Worm (Caenorhabditis elegans) whole organism, midembryonic: ENCODE measurements around the gene gem-1.

Source experiments
- T22C8.4 ChIP-seq: fragments of 200-800 bp; sonication (Bioruptor generic); IDR thresholded peaks from 2 replicates; pipeline ENCODE4 v1.3.6; 2022; ENCODE audit warnings: missing genetic modification characterization, missing compliant biosample characterization
- cog-1 ChIP-seq: sonication (generic microtip); optimal IDR thresholded peaks from 2 replicates; lab custom pipeline; 2016; ENCODE audit warnings: missing genetic modification characterization, missing compliant biosample characterization
- flt-1 ChIP-seq: fragments of 200-800 bp; sonication (Bioruptor generic); IDR thresholded peaks from 2 replicates; pipeline ENCODE4 v1.3.6; 2022; ENCODE audit warnings: missing genetic modification characterization, missing compliant biosample characterization
- klf-2 ChIP-seq: fragments of 200-800 bp; sonication (Bioruptor generic); conservative IDR thresholded peaks from 2 replicates; pipeline ENCODE4 v1.3.6; 2022; ENCODE audit warnings: missing genetic modification reagents, missing genetic modification characterization, missing compliant biosample characterization
- med-1 ChIP-seq: sonication (generic microtip); optimal IDR thresholded peaks from 2 replicates; lab custom pipeline; 2017; ENCODE audit warnings: missing genetic modification characterization, mild to moderate bottlenecking, missing compliant biosample characterization, antibody characterized with exemption, missing genetic modification reagents; ENCODE audit not compliant: insufficient read depth
- ref-1 ChIP-seq: fragments of 200-800 bp; sonication (Bioruptor generic); conservative IDR thresholded peaks from 2 replicates; pipeline ENCODE4 v1.3.6; 2022; ENCODE audit warnings: missing genetic modification reagents, missing genetic modification characterization, missing compliant biosample characterization
- tab-1 ChIP-seq: fragments of 200-800 bp; sonication (Bioruptor generic); IDR thresholded peaks from 2 replicates; pipeline ENCODE4 v1.3.6; 2022; ENCODE audit warnings: missing genetic modification characterization, missing compliant biosample characterization
- ztf-23 ChIP-seq: fragments of 200-800 bp; sonication (Bioruptor generic); IDR thresholded peaks from 2 replicates; pipeline ENCODE4 v1.3.6; 2022; ENCODE audit warnings: missing genetic modification reagents, missing genetic modification characterization, missing compliant biosample characterization
- ztf-29 ChIP-seq: fragments of 200-800 bp; sonication (Bioruptor generic); IDR thresholded peaks from 2 replicates; pipeline ENCODE4 v1.3.6; 2022; ENCODE audit warnings: missing genetic modification reagents, missing genetic modification characterization, missing compliant biosample characterization

gem-1 gene

ce11 chrX:13357673-13358072, 19.1 kb downstream of the gem-1 start:
- TF ChIP-seq flt-1 (GFP tag; lab: Robert Waterston, UW): no peak
- no peak for TF ChIP-seq tab-1 (GFP tag; lab: Robert Waterston, UW)
- no peak for TF ChIP-seq T22C8.4 (GFP tag; lab: Robert Waterston, UW)

- TF ChIP-seq cog-1 (tag; lab: Kevin White, UChicago): no peak
- TF ChIP-seq ztf-23 (GFP tag; lab: Robert Waterston, UW): no peak
- no peak for TF ChIP-seq med-1
- no peak for TF ChIP-seq ref-1
- no peak for TF ChIP-seq ztf-29 (GFP tag; lab: Robert Waterston, UW)
- no peak for TF ChIP-seq klf-2
- no peak for TF ChIP-seq tab-1 (GFP tag; lab: Robert Waterston, UW)
- TF ChIP-seq flt-1 (GFP tag; lab: Robert Waterston, UW): no peak
- no peak for TF ChIP-seq T22C8.4 (GFP tag; lab: Robert Waterston, UW)
Observed at ce11 chrX:13356469-13356868, 20.3 kb downstream of the gem-1 start.

DNA sequence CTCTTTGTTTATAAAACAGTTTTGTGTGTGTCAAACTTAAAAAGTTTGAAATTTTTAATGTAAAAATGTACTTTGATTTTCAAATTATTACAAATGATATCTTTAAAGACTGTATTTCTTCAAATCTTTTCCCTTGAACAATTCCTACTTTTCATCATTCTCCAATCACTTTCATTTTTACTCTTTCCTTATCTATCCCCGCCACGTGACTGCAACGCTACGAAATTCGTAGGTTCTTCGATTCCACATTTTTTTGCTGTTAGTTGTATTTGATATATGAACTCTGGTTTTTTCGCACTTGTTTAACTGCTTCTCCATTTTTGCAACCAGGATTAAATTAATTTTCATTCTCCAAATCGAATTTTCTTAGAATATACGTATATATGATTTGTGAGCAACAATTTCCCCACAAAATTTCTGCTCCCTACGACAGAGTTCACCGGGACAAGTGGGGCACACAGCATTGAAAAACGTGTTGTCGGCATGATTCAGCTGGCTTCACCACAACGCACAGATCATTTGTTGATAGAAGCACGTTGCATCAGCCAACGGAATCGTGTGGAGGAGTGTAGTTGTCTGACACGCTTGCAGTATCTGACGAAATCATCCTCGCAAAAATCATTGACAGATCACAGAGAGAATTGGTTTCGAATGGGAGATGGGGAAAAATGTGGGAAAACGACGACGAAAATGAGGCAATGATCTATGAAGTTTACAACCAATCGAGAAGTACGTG, 22.0 kb downstream of the gem-1 start:
- TF ChIP-seq ref-1: no peak
- TF ChIP-seq med-1: no peak
- TF ChIP-seq T22C8.4 (GFP tag; lab: Robert Waterston, UW): no peak
- no peak for TF ChIP-seq klf-2
- TF ChIP-seq ztf-29 (GFP tag; lab: Robert Waterston, UW): no peak
- no peak for TF ChIP-seq flt-1 (GFP tag; lab: Robert Waterston, UW)
- no peak for TF ChIP-seq tab-1 (GFP tag; lab: Robert Waterston, UW)
- no peak for TF ChIP-seq ztf-23 (GFP tag; lab: Robert Waterston, UW)

DNA sequence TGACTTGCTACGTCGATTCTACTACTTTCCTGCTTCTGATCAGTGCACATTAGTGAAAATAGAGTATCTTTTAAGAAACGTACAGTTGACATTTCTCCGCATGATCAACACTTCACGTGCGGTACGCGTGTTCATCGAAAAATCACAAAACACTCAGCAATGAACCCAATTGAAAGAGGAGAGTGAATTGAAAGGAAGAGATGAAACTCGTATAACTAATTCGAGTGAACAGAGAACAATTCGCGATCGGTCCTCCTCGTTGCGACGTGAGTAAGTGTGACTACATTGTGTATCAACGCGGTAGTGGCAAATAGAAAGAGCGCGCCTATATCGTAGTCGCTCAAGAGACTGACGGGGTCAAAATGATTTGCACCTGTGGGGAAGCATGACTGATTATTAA, 23.3 kb downstream of the gem-1 start:
- TF ChIP-seq ztf-23 (GFP tag; lab: Robert Waterston, UW) (no peak), klf-2 (no peak), cog-1 (tag; lab: Kevin White, UChicago) (no peak), ztf-29 (GFP tag; lab: Robert Waterston, UW) (no peak), T22C8.4 (GFP tag; lab: Robert Waterston, UW) (no peak), tab-1 (GFP tag; lab: Robert Waterston, UW) (no peak), ref-1 (no peak), flt-1 (GFP tag; lab: Robert Waterston, UW) (no peak), med-1 (no peak)

DNA sequence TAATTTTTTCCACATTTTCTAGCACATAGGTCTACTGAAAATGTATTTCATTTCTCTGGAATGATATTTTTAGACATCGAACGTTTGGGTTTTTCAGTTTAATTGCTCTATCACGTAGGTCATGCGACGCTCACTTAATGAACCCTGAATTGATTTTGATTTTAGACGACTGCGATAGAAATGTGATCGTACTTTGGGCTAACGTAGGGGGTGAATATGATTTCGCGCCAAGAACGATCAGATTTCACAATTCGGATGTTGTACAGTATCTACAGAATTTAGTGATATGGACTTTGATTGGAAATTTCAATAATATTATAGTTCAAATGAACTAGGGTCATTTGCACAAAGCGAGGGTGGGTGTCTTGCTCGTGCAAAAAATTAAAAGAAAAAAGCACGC, 24.6 kb downstream of the gem-1 start:
- TF ChIP-seq tab-1 (GFP tag; lab: Robert Waterston, UW): no peak
- TF ChIP-seq med-1: no peak
- TF ChIP-seq flt-1 (GFP tag; lab: Robert Waterston, UW): no peak
- no peak for TF ChIP-seq ztf-23 (GFP tag; lab: Robert Waterston, UW)
- no peak for TF ChIP-seq cog-1 (tag; lab: Kevin White, UChicago)
- TF ChIP-seq ref-1: no peak
- no peak for TF ChIP-seq T22C8.4 (GFP tag; lab: Robert Waterston, UW)
- TF ChIP-seq ztf-29 (GFP tag; lab: Robert Waterston, UW): no peak
- TF ChIP-seq klf-2: no peak

DNA sequence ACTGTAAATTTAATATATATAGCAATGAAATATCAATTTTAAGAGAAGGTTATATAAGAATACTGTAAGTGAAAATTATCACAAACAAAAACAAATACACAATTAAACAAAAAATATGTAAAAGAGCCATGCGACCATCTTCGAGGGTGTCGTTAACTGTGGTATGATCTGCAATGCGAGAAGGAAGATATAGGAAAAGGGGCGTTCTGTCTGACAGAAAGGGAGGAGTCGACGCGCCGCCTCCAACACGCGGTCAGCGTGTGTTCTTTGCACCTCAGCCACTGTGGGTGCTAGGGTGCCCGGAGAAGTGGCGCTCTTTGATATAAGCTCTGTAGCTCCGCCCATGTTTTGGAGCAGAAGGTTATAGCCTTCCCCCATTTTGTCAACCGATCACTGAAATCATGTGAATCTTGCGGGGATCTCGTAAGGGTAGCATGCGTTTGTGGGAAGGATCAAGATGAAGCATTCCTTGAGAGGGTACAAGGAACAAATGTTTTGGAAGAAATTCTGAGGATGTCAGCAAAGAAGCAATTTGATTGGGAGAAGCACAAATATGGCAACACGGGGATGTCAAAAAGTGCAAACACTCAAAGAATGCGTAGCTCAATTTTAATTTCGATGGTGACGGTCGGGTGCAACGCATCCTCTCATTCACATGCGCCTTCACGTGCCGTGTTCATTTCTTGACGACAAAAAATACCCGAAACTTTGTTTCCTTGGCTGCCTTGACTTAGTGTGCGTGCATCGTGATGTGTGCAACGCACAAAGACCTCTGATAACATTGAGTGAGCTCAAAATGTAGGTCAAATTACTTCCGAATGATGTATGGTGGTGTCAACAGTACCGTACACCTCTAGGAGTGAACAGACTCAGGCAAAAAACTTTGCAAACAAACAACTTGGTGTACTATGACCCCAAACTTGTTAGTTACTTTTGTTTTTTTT, 25.7 kb downstream of the gem-1 start, which contains the start of gene mxl-3:
Gene mxl-3 (minus strand): TSS at position 1 of the 944 bp plus-strand sequence.
- TF ChIP-seq tab-1 (GFP tag; lab: Robert Waterston, UW): no peak
- TF ChIP-seq T22C8.4 (GFP tag; lab: Robert Waterston, UW): no peak
- TF ChIP-seq ztf-29 (GFP tag; lab: Robert Waterston, UW): no peak
- TF ChIP-seq ztf-23 (GFP tag; lab: Robert Waterston, UW): no peak
- no peak for TF ChIP-seq flt-1 (GFP tag; lab: Robert Waterston, UW)
- TF ChIP-seq cog-1 (tag; lab: Kevin White, UChicago): no peak
- TF ChIP-seq med-1: no peak
- TF ChIP-seq ref-1: no peak
- TF ChIP-seq klf-2: no peak

- TF ChIP-seq flt-1 (GFP tag; lab: Robert Waterston, UW): no peak
- no peak for TF ChIP-seq tab-1 (GFP tag; lab: Robert Waterston, UW)
Observed at ce11 chrX:13350123-13350798, 26.5 kb downstream of the gem-1 start.

DNA sequence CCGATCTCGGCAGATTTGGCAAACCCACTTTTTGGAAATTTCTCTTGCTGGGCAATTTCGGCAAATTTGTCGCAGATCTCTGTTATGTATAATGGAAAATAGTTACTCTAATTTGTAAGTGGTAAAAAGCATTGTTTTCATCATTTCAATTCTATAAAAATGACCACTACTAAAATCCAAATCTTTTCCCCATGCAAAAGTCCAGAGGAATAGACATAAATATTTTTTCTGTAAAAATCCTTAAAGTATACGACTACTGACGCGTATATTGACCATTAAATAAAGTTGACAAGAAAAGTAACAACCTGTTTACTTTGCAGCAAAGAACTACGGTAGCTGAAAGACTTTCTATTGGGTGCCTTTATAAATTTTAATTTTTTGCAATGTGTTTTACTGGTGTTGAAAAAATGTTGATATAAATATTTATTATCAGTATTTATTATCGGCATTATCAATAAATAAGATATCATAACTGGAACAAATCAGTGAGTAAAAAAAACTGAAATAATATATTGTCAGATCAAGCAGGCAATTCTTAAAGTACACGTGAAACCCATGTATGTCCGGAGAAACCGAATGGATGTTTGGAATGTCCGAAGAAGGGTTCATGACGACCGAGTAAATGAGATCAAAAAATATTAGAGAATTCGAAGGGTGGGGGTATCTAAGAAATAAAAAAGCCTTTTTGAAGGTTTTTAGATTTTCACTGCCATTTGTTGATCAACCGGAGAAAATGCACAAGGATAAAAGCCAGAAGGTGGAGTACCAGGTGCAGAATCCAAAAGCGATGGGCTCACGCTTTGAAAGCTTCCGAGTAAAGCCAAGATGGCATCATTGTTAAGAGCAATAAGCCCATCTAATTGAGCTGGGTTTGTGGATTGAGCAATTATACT, 27.3 kb downstream of the gem-1 start:
- TF ChIP-seq tab-1 (GFP tag; lab: Robert Waterston, UW): no peak
- TF ChIP-seq ztf-29 (GFP tag; lab: Robert Waterston, UW): no peak
- no peak for TF ChIP-seq flt-1 (GFP tag; lab: Robert Waterston, UW)
- TF ChIP-seq ref-1: no peak
- no peak for TF ChIP-seq klf-2
- TF ChIP-seq ztf-23 (GFP tag; lab: Robert Waterston, UW): no peak
- no peak for TF ChIP-seq cog-1 (tag; lab: Kevin White, UChicago)
